Fruit fly (Drosophila melanogaster): ENCODE data around the gene CG17294.

The CG17294 gene

DNA sequence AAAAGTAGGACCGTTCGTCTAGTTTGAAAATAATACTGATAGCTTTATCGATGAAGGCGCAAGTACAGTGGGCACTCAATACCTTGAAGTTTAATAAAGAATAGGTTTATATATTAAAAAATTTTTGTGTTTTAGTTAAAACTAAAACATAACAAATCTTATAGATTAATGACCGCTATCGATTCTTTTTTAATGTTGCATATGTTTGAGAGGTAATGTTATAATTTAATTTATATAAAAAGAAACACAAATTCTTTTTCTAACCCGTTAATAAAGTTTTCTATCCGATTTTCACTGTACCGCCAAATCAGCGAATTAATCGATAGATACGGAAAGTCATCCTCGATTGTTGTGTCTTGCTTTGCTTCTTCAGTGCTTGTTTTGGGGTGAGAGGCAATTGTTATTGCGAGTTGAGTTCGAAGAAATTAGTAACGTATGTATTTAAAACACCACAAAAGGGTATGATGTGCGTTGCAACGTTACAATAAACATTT lies 7.3 kb downstream of the CG17294 start, which contains the start of the genes Dad1 and CG13384 (continued):
- peak; percentile 95 for TF ChIP-seq Xbp1 (GFP tag; optimal IDR thresholded peaks at IDR 0.05)
- peak; percentile 63 for TF ChIP-seq bab2 (GFP tag; optimal IDR thresholded peaks at IDR 0.05)
- TF ChIP-seq D19A (tag; optimal IDR thresholded peaks at IDR 0.05) = peak; percentile 81
- peak; percentile 94 for TF ChIP-seq CG9817 (tag; optimal IDR thresholded peaks at IDR 0.05)
- no peak for TF ChIP-seq ash1 (GFP tag; optimal IDR thresholded peaks at IDR 0.05)
- peak; percentile 69 for TF ChIP-seq CG9797 (GFP tag; optimal IDR thresholded peaks at IDR 0.05)
- no peak for TF ChIP-seq p53 (GFP tag; optimal IDR thresholded peaks at IDR 0.05)
- TF ChIP-seq Stat92E (GFP tag; optimal IDR thresholded peaks at IDR 0.05) = peak in 1 of 3 experiments; percentile 81
- peak; percentile 84 for TF ChIP-seq ara (GFP tag; IDR thresholded peaks at IDR 0.05)
- no peak for TF ChIP-seq ftz-f1 (GFP tag; optimal IDR thresholded peaks at IDR 0.05)
- peak; percentile 91 for TF ChIP-seq CG11085 (GFP tag; IDR thresholded peaks at IDR 0.05)
- TF ChIP-seq row (GFP tag; IDR thresholded peaks at IDR 0.05) = peak; percentile 99
- peak; percentile 90 for TF ChIP-seq croc (GFP tag; conservative IDR thresholded peaks at IDR 0.05)
- peak; percentile 96 for TF ChIP-seq CG18599 (GFP tag; optimal IDR thresholded peaks at IDR 0.05)
- peak; percentile 45 for TF ChIP-seq tup (GFP tag; optimal IDR thresholded peaks at IDR 0.05)
- peak; percentile 79 for TF ChIP-seq CG10321 (GFP tag; IDR thresholded peaks at IDR 0.05)
- TF ChIP-seq insv (GFP tag; optimal IDR thresholded peaks at IDR 0.05) = peak in 1 of 2 experiments; percentile 64
- peak; percentile 71 for TF ChIP-seq CG6254 (GFP tag; optimal IDR thresholded peaks at IDR 0.05)
- peak; percentile 100 for TF ChIP-seq grau (tag; optimal IDR thresholded peaks at IDR 0.05)
- TF ChIP-seq Dp (GFP tag; optimal IDR thresholded peaks at IDR 0.05) = peak; percentile 30
- no peak for TF ChIP-seq CG3163 (GFP tag; optimal IDR thresholded peaks at IDR 0.05)
- peak; percentile 80 for TF ChIP-seq CG12104 (GFP tag; optimal IDR thresholded peaks at IDR 0.05)
- TF ChIP-seq CG18476 (GFP tag; optimal IDR thresholded peaks at IDR 0.05) = peak; percentile 85
- peak; percentile 97 for TF ChIP-seq Ptx1 (GFP tag; IDR thresholded peaks at IDR 0.05)
- peak; percentile 97 for TF ChIP-seq CG12391 (tag; optimal IDR thresholded peaks at IDR 0.05)
- no peak for TF ChIP-seq CG9609 (GFP tag; optimal IDR thresholded peaks at IDR 0.05)
- TF ChIP-seq hkb (optimal IDR thresholded peaks at IDR 0.05) = no peak
- TF ChIP-seq hkb (GFP tag; IDR thresholded peaks at IDR 0.05) = peak; percentile 85
- TF ChIP-seq MESR4 (GFP tag; optimal IDR thresholded peaks at IDR 0.05) = no peak
- TF ChIP-seq Ets97D (GFP tag; optimal IDR thresholded peaks at IDR 0.05) = peak; percentile 55
- TF ChIP-seq HLH3B (GFP tag; IDR thresholded peaks at IDR 0.05) = peak; percentile 88
- TF ChIP-seq schlank (tag; optimal IDR thresholded peaks at IDR 0.05) = peak; percentile 72
- peak; percentile 94 for TF ChIP-seq Xrp1 (GFP tag; IDR thresholded peaks at IDR 0.05)
- no peak for TF ChIP-seq NK7.1 (GFP tag; optimal IDR thresholded peaks at IDR 0.05)
- TF ChIP-seq CG12769 (tag; optimal IDR thresholded peaks at IDR 0.05) = peak; percentile 6
- peak; percentile 83 for TF ChIP-seq CG18764 (GFP tag; optimal IDR thresholded peaks at IDR 0.05)
- TF ChIP-seq h (optimal IDR thresholded peaks at IDR 0.05) = no peak
- no peak for TF ChIP-seq tna (GFP tag; IDR thresholded peaks at IDR 0.05; ENCODE audit: partially characterized antibody)
- TF ChIP-seq inv (GFP tag; IDR thresholded peaks at IDR 0.05; ENCODE audit: partially characterized antibody) = peak; percentile 47; the same call in 1 of the 2 replicates
- TF ChIP-seq onecut (GFP tag; IDR thresholded peaks at IDR 0.05) = peak; percentile 71
- TF ChIP-seq emc (GFP tag; optimal IDR thresholded peaks at IDR 0.05) = no peak
- peak; percentile 68 for TF ChIP-seq chn (GFP tag; optimal IDR thresholded peaks at IDR 0.05)
- TF ChIP-seq jing (GFP tag; optimal IDR thresholded peaks at IDR 0.05) = no peak
- TF ChIP-seq CG2889 (GFP tag; IDR thresholded peaks at IDR 0.05) = peak; percentile 84
- TF ChIP-seq esg (GFP tag; conservative IDR thresholded peaks at IDR 0.05) = peak; percentile 94
- TF ChIP-seq cas (GFP tag; IDR thresholded peaks at IDR 0.05) = peak; percentile 84
- peak; percentile 60; the same call in 1 of the 2 replicates for TF ChIP-seq CG1024 (GFP tag; IDR thresholded peaks at IDR 0.05)
- TF ChIP-seq TFAM (GFP tag; optimal IDR thresholded peaks at IDR 0.05) = no peak
- TF ChIP-seq BEAF-32 (GFP tag; optimal IDR thresholded peaks at IDR 0.05) = peak; percentile 68
- TF ChIP-seq CG31441 (GFP tag; IDR thresholded peaks at IDR 0.05) = peak; percentile 97
- no peak for TF ChIP-seq crc (GFP tag; optimal IDR thresholded peaks at IDR 0.05)
